ENCODE assay signal across 2 worm cellular contexts in the genomic region with DNA sequence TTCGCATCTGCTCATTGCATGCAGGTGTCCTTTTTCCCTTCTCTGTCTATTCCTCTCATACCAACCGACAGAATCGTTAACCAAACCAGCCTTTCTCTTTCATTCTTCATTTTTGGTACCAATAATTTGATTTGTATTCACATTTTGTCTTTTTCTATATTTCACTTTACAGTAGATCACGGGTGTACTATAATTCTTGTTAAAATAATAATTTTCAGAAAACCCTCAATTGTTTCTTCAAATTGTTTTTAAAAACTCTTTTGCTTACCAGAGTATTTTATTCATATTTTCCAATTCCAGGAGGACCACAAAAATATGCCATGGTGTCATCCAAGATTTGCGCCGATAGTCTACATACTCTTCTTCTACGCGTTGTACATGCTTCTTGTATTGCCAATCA.
A peak's percentile ranks its signal among the peaks of the same experiment; 100 is the strongest.
TF ChIP-seq lines count a peak whose summit lies in the region.

A gene (plus strand): TSS at position 301 of the 400 bp plus-strand sequence.

TF ChIP-seq in whole organism, L1 larva, 84 proteins besides CTCF, POLR2A, EP300 and RAD21:
- TF ChIP-seq hpl-2 (GFP tag; optimal IDR thresholded peaks at IDR 0.05; lab: Kevin White, UChicago) (no peak), nhr-237 (tag; optimal IDR thresholded peaks at IDR 0.05; lab: Kevin White, UChicago) (no peak), blmp-1 (tag; optimal IDR thresholded peaks at IDR 0.05; lab: Kevin White, UChicago) (peak; percentile 20), zip-4 (GFP tag; optimal IDR thresholded peaks at IDR 0.05; lab: Kevin White, UChicago) (no peak), alr-1 (tag; optimal IDR thresholded peaks at IDR 0.05; lab: Kevin White, UChicago; ENCODE audit: borderline replicate concordance) (no peak)

TF ChIP-seq in whole organism, mixed stage, embryonic, 35 proteins besides CTCF, POLR2A, EP300 and RAD21:
- TF ChIP-seq ham-2 (GFP tag; optimal IDR thresholded peaks at IDR 0.05; lab: Kevin White, UChicago): no peak
- TF ChIP-seq ces-1 (GFP tag; optimal IDR thresholded peaks at IDR 0.05; lab: Kevin White, UChicago): peak; percentile 6
